Fruit fly (Drosophila melanogaster) whole organism, embryonic: ENCODE measurements around the gene Nazo.

Experiments
- BEAF-32 ChIP-seq: fragments of 200-800 bp; sonication (Bioruptor generic); optimal IDR thresholded peaks from 3 replicates; lab custom pipeline; 2017; ENCODE audit warnings: missing biosample characterization, missing genetic modification characterization, mild to moderate bottlenecking, moderate library complexity, missing genetic modification reagents
- CG10147 ChIP-seq: fragments of 200-800 bp; sonication (Bioruptor generic); optimal IDR thresholded peaks from 2 replicates; lab custom pipeline; 2019; ENCODE audit warnings: missing biosample characterization, mild to moderate bottlenecking, missing genetic modification characterization, moderate library complexity
- CG11093 ChIP-seq: fragments of 200-800 bp; sonication (Bioruptor generic); IDR thresholded peaks from 3 replicates; pipeline ENCODE4 v1.3.6; 2022; ENCODE audit warnings: missing biosample characterization, missing genetic modification characterization
- CG13424 ChIP-seq: fragments of 200-800 bp; sonication (Bioruptor generic); optimal IDR thresholded peaks from 2 replicates; lab custom pipeline; 2019; ENCODE audit warnings: missing biosample characterization, mild to moderate bottlenecking, missing genetic modification characterization, moderate library complexity
- CG14860 ChIP-seq: fragments of 200-800 bp; sonication (Bioruptor generic); IDR thresholded peaks from 3 replicates; pipeline ENCODE4 v1.3.6; 2022; ENCODE audit warnings: missing biosample characterization, missing genetic modification characterization; ENCODE audit not compliant: partially characterized antibody
- CG15479 ChIP-seq: fragments of 200-800 bp; sonication (Bioruptor generic); optimal IDR thresholded peaks from 3 replicates; lab custom pipeline; 2019; ENCODE audit warnings: missing biosample characterization, mild to moderate bottlenecking, missing genetic modification characterization, moderate library complexity
- CG15601 ChIP-seq: fragments of 200-800 bp; sonication (Bioruptor generic); optimal IDR thresholded peaks from 3 replicates; lab custom pipeline; 2019; ENCODE audit warnings: missing biosample characterization, mild to moderate bottlenecking, missing genetic modification characterization, moderate library complexity
- CG2875 ChIP-seq: fragments of 200-800 bp; sonication (Bioruptor generic); optimal IDR thresholded peaks from 2 replicates; lab custom pipeline; 2017; ENCODE audit warnings: missing biosample characterization, mild to moderate bottlenecking, missing genetic modification characterization, missing genetic modification reagents
- CG30403 ChIP-seq: fragments of 200-800 bp; sonication (Bioruptor generic); optimal IDR thresholded peaks from 3 replicates; lab custom pipeline; 2016; ENCODE audit warnings: missing biosample characterization, missing genetic modification characterization
- CG3281 ChIP-seq: fragments of 200-800 bp; sonication (Bioruptor generic); optimal IDR thresholded peaks from 3 replicates; lab custom pipeline; 2017; ENCODE audit warnings: missing biosample characterization, mild to moderate bottlenecking, missing genetic modification characterization
- CG34422 ChIP-seq: fragments of 200-800 bp; sonication (Bioruptor generic); IDR thresholded peaks from 3 replicates; pipeline ENCODE4 v1.3.6; 2022; ENCODE audit warnings: missing biosample characterization, missing genetic modification characterization
- CG3838 ChIP-seq: fragments of 200-800 bp; sonication (Bioruptor generic); optimal IDR thresholded peaks from 3 replicates; lab custom pipeline; 2016; ENCODE audit warnings: missing biosample characterization, missing genetic modification characterization
- CG3995 ChIP-seq: fragments of 200-800 bp; sonication (Bioruptor generic); optimal IDR thresholded peaks from 3 replicates; lab custom pipeline; 2016; ENCODE audit warnings: missing biosample characterization, missing genetic modification characterization
- CG4424 ChIP-seq: fragments of 200-800 bp; sonication (Bioruptor generic); optimal IDR thresholded peaks from 3 replicates; lab custom pipeline; 2016; ENCODE audit warnings: missing biosample characterization, missing genetic modification characterization
- CG5953 ChIP-seq: fragments of 200-800 bp; sonication (Bioruptor generic); IDR thresholded peaks from 2 replicates; pipeline ENCODE4 v1.3.6; 2022; ENCODE audit warnings: missing biosample characterization, missing genetic modification characterization
- CG6791 ChIP-seq: fragments of 200-800 bp; sonication (Bioruptor generic); IDR thresholded peaks from 3 replicates; pipeline ENCODE4 v1.3.6; 2022; ENCODE audit warnings: missing biosample characterization, missing genetic modification characterization; ENCODE audit not compliant: partially characterized antibody
- CG6813 ChIP-seq: fragments of 200-800 bp; sonication (Bioruptor generic); optimal IDR thresholded peaks from 2 replicates; lab custom pipeline; 2017; ENCODE audit warnings: missing biosample characterization, missing genetic modification characterization, mild to moderate bottlenecking, moderate library complexity, missing genetic modification reagents
- CG6854 ChIP-seq: fragments of 200-800 bp; sonication (Bioruptor generic); optimal IDR thresholded peaks from 3 replicates; lab custom pipeline; 2017; ENCODE audit warnings: missing biosample characterization, mild to moderate bottlenecking, missing genetic modification characterization
- CG7963 ChIP-seq: fragments of 200-800 bp; sonication (Bioruptor generic); IDR thresholded peaks from 3 replicates; pipeline ENCODE4 v1.3.6; 2022; ENCODE audit warnings: missing biosample characterization, missing genetic modification characterization; ENCODE audit not compliant: partially characterized antibody
- CG8765 ChIP-seq: fragments of 200-800 bp; sonication (Bioruptor generic); IDR thresholded peaks from 2 replicates; pipeline ENCODE4 v1.3.6; 2022; ENCODE audit warnings: missing biosample characterization, missing genetic modification characterization
- ERR ChIP-seq: fragments of 200-800 bp; sonication (Bioruptor generic); optimal IDR thresholded peaks from 2 replicates; lab custom pipeline; 2016; ENCODE audit warnings: missing biosample characterization, missing genetic modification characterization
- HmgZ ChIP-seq: fragments of 200-800 bp; sonication (Bioruptor generic); optimal IDR thresholded peaks from 2 replicates; lab custom pipeline; 2018; ENCODE audit warnings: missing biosample characterization, mild to moderate bottlenecking, missing genetic modification characterization
- Neu2 ChIP-seq: fragments of 200-800 bp; sonication (Bioruptor generic); optimal IDR thresholded peaks from 3 replicates; lab custom pipeline; 2016; ENCODE audit warnings: missing biosample characterization, missing genetic modification characterization, borderline replicate concordance
- Nf-YB ChIP-seq: fragments of 200-800 bp; sonication (Bioruptor generic); optimal IDR thresholded peaks from 3 replicates; lab custom pipeline; 2019; ENCODE audit warnings: missing biosample characterization, mild to moderate bottlenecking, missing genetic modification characterization, moderate library complexity
- NfI ChIP-seq: fragments of 200-800 bp; sonication (Bioruptor generic); optimal IDR thresholded peaks from 3 replicates; lab custom pipeline; 2018; ENCODE audit warnings: missing biosample characterization, mild to moderate bottlenecking, missing genetic modification characterization, moderate library complexity
- Opbp ChIP-seq: fragments of 200-800 bp; sonication (Bioruptor generic); IDR thresholded peaks from 3 replicates; pipeline ENCODE4 v1.3.6; 2022; ENCODE audit warnings: missing biosample characterization, missing genetic modification characterization; ENCODE audit not compliant: partially characterized antibody
- Six4 ChIP-seq: fragments of 200-800 bp; sonication (Bioruptor generic); optimal IDR thresholded peaks from 2 replicates; lab custom pipeline; 2016; ENCODE audit warnings: missing biosample characterization, missing genetic modification characterization
- Sox100B ChIP-seq: fragments of 200-800 bp; sonication (Bioruptor generic); optimal IDR thresholded peaks from 3 replicates; lab custom pipeline; 2018; ENCODE audit warnings: missing biosample characterization, mild to moderate bottlenecking, missing genetic modification characterization
- Vsx1 ChIP-seq: fragments of 200-800 bp; sonication (Bioruptor generic); optimal IDR thresholded peaks from 2 replicates; lab custom pipeline; 2017; ENCODE audit warnings: missing biosample characterization, mild to moderate bottlenecking, missing genetic modification characterization, missing genetic modification reagents
- ash1 ChIP-seq: fragments of 200-800 bp; sonication (Bioruptor generic); optimal IDR thresholded peaks from 2 replicates; lab custom pipeline; 2018; ENCODE audit warnings: missing biosample characterization, mild to moderate bottlenecking, missing genetic modification characterization
- gsb ChIP-seq: fragments of 200-800 bp; sonication (Bioruptor generic); IDR thresholded peaks from 2 replicates; pipeline ENCODE4 v1.3.6; 2022; ENCODE audit warnings: missing biosample characterization, missing genetic modification characterization
- insv ChIP-seq, 2 experiments: fragments of 200-800 bp; sonication (Bioruptor generic); optimal IDR thresholded peaks; 3 replicates each; lab custom pipeline; 2016 to 2018; ENCODE audit warnings: missing biosample characterization in 2 of 2, missing genetic modification characterization in 2 of 2
- jumu ChIP-seq: fragments of 200-800 bp; sonication (Bioruptor generic); optimal IDR thresholded peaks from 3 replicates; lab custom pipeline; 2016; ENCODE audit warnings: missing biosample characterization, missing genetic modification characterization
- ken ChIP-seq: fragments of 200-800 bp; sonication (Bioruptor generic); IDR thresholded peaks from 3 replicates; pipeline ENCODE4 v1.3.6; 2022; ENCODE audit warnings: missing biosample characterization, missing genetic modification characterization
- klu ChIP-seq: fragments of 200-800 bp; sonication (Bioruptor generic); IDR thresholded peaks from 2 replicates; pipeline ENCODE4 v1.3.6; 2022; ENCODE audit warnings: missing biosample characterization, missing genetic modification characterization
- knrl ChIP-seq: fragments of 200-800 bp; sonication (Bioruptor generic); IDR thresholded peaks from 3 replicates; pipeline ENCODE4 v1.3.6; 2022; ENCODE audit warnings: missing biosample characterization, missing genetic modification characterization; ENCODE audit not compliant: partially characterized antibody
- nau ChIP-seq: fragments of 200-800 bp; sonication (Bioruptor generic); optimal IDR thresholded peaks from 3 replicates; lab custom pipeline; 2017; ENCODE audit warnings: missing biosample characterization, mild to moderate bottlenecking, missing genetic modification characterization, missing genetic modification reagents
- p53 ChIP-seq: fragments of 200-800 bp; sonication (Bioruptor generic); optimal IDR thresholded peaks from 2 replicates; lab custom pipeline; 2016; ENCODE audit warnings: missing biosample characterization, missing genetic modification characterization
- pum ChIP-seq: fragments of 200-800 bp; sonication (Bioruptor generic); optimal IDR thresholded peaks from 2 replicates; lab custom pipeline; 2016; ENCODE audit warnings: missing biosample characterization, missing genetic modification characterization
- pzg ChIP-seq: fragments of 200-800 bp; sonication (Bioruptor generic); optimal IDR thresholded peaks from 3 replicates; lab custom pipeline; 2018; ENCODE audit warnings: missing biosample characterization, mild to moderate bottlenecking, missing genetic modification characterization, moderate library complexity
- ranshi ChIP-seq: fragments of 200-800 bp; sonication (Bioruptor generic); IDR thresholded peaks from 2 replicates; pipeline ENCODE4 v1.3.6; 2022; ENCODE audit warnings: missing biosample characterization, missing genetic modification characterization
- slp2 ChIP-seq: fragments of 200-800 bp; sonication (Bioruptor generic); optimal IDR thresholded peaks from 2 replicates; lab custom pipeline; 2016; ENCODE audit warnings: missing biosample characterization, missing genetic modification characterization
- tll ChIP-seq, 2 experiments: fragments of 200-800 bp in 1 of 2; fragments of >200 bp in 1 of 2; sonication (Bioruptor generic) in 1 of 2; optimal IDR thresholded peaks; 2 replicates each; lab custom pipeline; 2017 to 2019; ENCODE audit warnings: missing biosample characterization in 2 of 2, missing genetic modification characterization in 2 of 2, mild to moderate bottlenecking in 1 of 2, moderate library complexity in 1 of 2
- unc-4 ChIP-seq: fragments of 200-800 bp; sonication (Bioruptor generic); IDR thresholded peaks from 2 replicates; pipeline ENCODE4 v1.3.6; 2022; ENCODE audit warnings: missing biosample characterization, missing genetic modification characterization; ENCODE audit not compliant: partially characterized antibody
- vnd ChIP-seq: fragments of 200-800 bp; sonication (Bioruptor generic); IDR thresholded peaks from 3 replicates; pipeline ENCODE4 v1.3.6; 2022; ENCODE audit warnings: missing biosample characterization, missing genetic modification characterization; ENCODE audit not compliant: partially characterized antibody
- vvl ChIP-seq: fragments of 200-800 bp; sonication (Bioruptor generic); IDR thresholded peaks from 2 replicates; pipeline ENCODE4 v1.3.6; 2022; ENCODE audit warnings: missing biosample characterization, missing genetic modification characterization
- zfh2 ChIP-seq: fragments of 200-800 bp; sonication (Bioruptor generic); optimal IDR thresholded peaks from 2 replicates; lab custom pipeline; 2016; ENCODE audit warnings: missing biosample characterization, missing genetic modification characterization

Gene Nazo

dm6 chr3R:8264302-8265080 lies 23.2 kb upstream of the Nazo start, which contains the start of the genes RPA1 and Mcm2 (continued):
- TF ChIP-seq CG3281 (GFP tag; lab: Kevin White, UChicago) = peak; percentile 76
- TF ChIP-seq Sox100B = no peak
- TF ChIP-seq knrl (GFP tag; lab: Robert Waterston, UW) = no peak; the same call in 2 of the 3 replicates
- TF ChIP-seq CG10147 (GFP tag; lab: Kevin White, UChicago) = peak; percentile 68
- peak; percentile 88 for TF ChIP-seq CG34422 (GFP tag; lab: Robert Waterston, UW)
- TF ChIP-seq Six4 (GFP tag; lab: Kevin White, UChicago) = peak; percentile 66
- no peak for TF ChIP-seq Vsx1 (GFP tag; lab: Kevin White, UChicago)
- 0 out of 3 replicates have a peak, but pooled peaks have one; percentile 64 for TF ChIP-seq CG11093 (GFP tag; lab: Robert Waterston, UW)
- TF ChIP-seq CG6813 (GFP tag; lab: Kevin White, UChicago) = peak; percentile 47
- TF ChIP-seq klu (GFP tag; lab: Robert Waterston, UW) = peak; percentile 80
- TF ChIP-seq Nf-YB (GFP tag; lab: Kevin White, UChicago) = peak; percentile 51
- TF ChIP-seq NfI = peak; percentile 82
- peak; percentile 84 for TF ChIP-seq CG4424 (GFP tag; lab: Kevin White, UChicago)
- TF ChIP-seq CG2875 (GFP tag; lab: Kevin White, UChicago) = peak; percentile 28
- no peak for TF ChIP-seq CG14860 (GFP tag; lab: Robert Waterston, UW)
- TF ChIP-seq slp2 = no peak
- TF ChIP-seq CG8765 = peak; percentile 43; the same call in 1 of the 2 replicates
- peak; percentile 19 for TF ChIP-seq BEAF-32 (GFP tag; lab: Kevin White, UChicago)
- TF ChIP-seq zfh2 (GFP tag; lab: Kevin White, UChicago) = peak; percentile 74
- TF ChIP-seq insv (GFP tag; optimal IDR thresholded peaks at IDR 0.05; lab: Kevin White, UChicago) = peak in 1 of 2 experiments; percentile 82
- TF ChIP-seq CG15601 = peak; percentile 47
- no peak for TF ChIP-seq Neu2 (GFP tag; lab: Kevin White, UChicago)
- no peak for TF ChIP-seq CG7963
- no peak for TF ChIP-seq nau (GFP tag; lab: Kevin White, UChicago)
- no peak for TF ChIP-seq tll (GFP tag; optimal IDR thresholded peaks at IDR 0.05; lab: Kevin White, UChicago)
- no peak for TF ChIP-seq CG6854
- TF ChIP-seq p53 (GFP tag; lab: Kevin White, UChicago) = peak; percentile 14
- TF ChIP-seq vvl (GFP tag; lab: Robert Waterston, UW) = peak; percentile 78
- TF ChIP-seq ranshi (GFP tag; lab: Robert Waterston, UW) = peak; percentile 73; the same call in 1 of the 2 replicates
- TF ChIP-seq CG13424 (tag; lab: Kevin White, UChicago) = peak; percentile 85
- no peak for TF ChIP-seq unc-4
- TF ChIP-seq CG3838 (GFP tag; lab: Kevin White, UChicago) = no peak
- peak; percentile 63 for TF ChIP-seq HmgZ
- no peak for TF ChIP-seq ash1 (GFP tag; lab: Kevin White, UChicago)
- peak; percentile 35; the same call in 1 of the 2 replicates for TF ChIP-seq CG5953
- TF ChIP-seq pzg = peak; percentile 49
- peak; percentile 78 for TF ChIP-seq ken
- peak; percentile 43; the same call in 1 of the 3 replicates for TF ChIP-seq CG6791 (GFP tag; lab: Robert Waterston, UW)
- TF ChIP-seq Opbp = peak; percentile 10; the same call in 1 of the 3 replicates
- TF ChIP-seq pum (GFP tag; lab: Kevin White, UChicago) = peak; percentile 44
- TF ChIP-seq CG3995 (GFP tag; lab: Kevin White, UChicago) = peak; percentile 67
- no peak for TF ChIP-seq ERR
- TF ChIP-seq jumu (GFP tag; lab: Kevin White, UChicago) = peak; percentile 28
- TF ChIP-seq gsb (GFP tag; lab: Robert Waterston, UW) = 0 out of 2 replicates have a peak, but pooled peaks have one; percentile 19
- TF ChIP-seq vnd (GFP tag; lab: Robert Waterston, UW) = no peak
- TF ChIP-seq CG30403 (GFP tag; lab: Kevin White, UChicago) = peak; percentile 90
- TF ChIP-seq CG15479 = no peak
